Worm (Caenorhabditis elegans) whole organism, early embryonic: ENCODE data around the gene ZC239.17.

Source experiments
- F13C5.2 ChIP-seq: sonication (generic microtip); optimal IDR thresholded peaks from 2 replicates; lab custom pipeline; 2017; ENCODE audit warnings: mild to moderate bottlenecking, missing genetic modification characterization, inconsistent platforms, missing compliant biosample characterization
- aly-1 ChIP-seq: sonication (generic microtip); optimal IDR thresholded peaks from 2 replicates; lab custom pipeline; 2016; ENCODE audit warnings: missing genetic modification characterization, missing compliant biosample characterization
- ceh-36 ChIP-seq: sonication (generic microtip); optimal IDR thresholded peaks from 2 replicates; lab custom pipeline; 2016; ENCODE audit warnings: missing genetic modification characterization, inconsistent platforms, missing compliant biosample characterization
- ets-7 ChIP-seq: sonication (generic microtip); optimal IDR thresholded peaks from 2 replicates; lab custom pipeline; 2016; ENCODE audit warnings: missing genotype, missing genetic modification characterization, missing compliant biosample characterization
- flt-1 ChIP-seq: fragments of 200-800 bp; sonication (Bioruptor generic); IDR thresholded peaks from 2 replicates; pipeline ENCODE4 v1.3.6; 2022; ENCODE audit warnings: missing genetic modification characterization, missing compliant biosample characterization
- hmbx-1 ChIP-seq: sonication (generic microtip); optimal IDR thresholded peaks from 2 replicates; lab custom pipeline; 2016; ENCODE audit warnings: mild to moderate bottlenecking, missing genetic modification characterization, missing compliant biosample characterization
- pes-1 ChIP-seq: fragments of 200-800 bp; sonication (Bioruptor generic); IDR thresholded peaks from 2 replicates; pipeline ENCODE4 v1.3.6; 2022; ENCODE audit warnings: missing genetic modification reagents, missing genetic modification characterization, missing compliant biosample characterization
- scrt-1 ChIP-seq: fragments of 200-800 bp; sonication (Bioruptor generic); IDR thresholded peaks from 2 replicates; pipeline ENCODE4 v1.3.6; 2022; ENCODE audit warnings: missing genetic modification characterization, missing compliant biosample characterization
- sea-1 ChIP-seq: fragments of 200-800 bp; sonication (Bioruptor generic); conservative IDR thresholded peaks from 2 replicates; pipeline ENCODE4 v1.3.6; 2022; ENCODE audit warnings: missing genetic modification characterization, missing compliant biosample characterization
- tbx-37 ChIP-seq: fragments of 200-800 bp; sonication (Bioruptor generic); conservative IDR thresholded peaks from 2 replicates; pipeline ENCODE4 v1.3.6; 2022; ENCODE audit warnings: missing genetic modification reagents, missing genetic modification characterization, missing compliant biosample characterization
- tra-4 ChIP-seq: sonication (generic microtip); optimal IDR thresholded peaks from 2 replicates; lab custom pipeline; 2017; ENCODE audit warnings: missing genetic modification characterization, missing compliant biosample characterization

DNA sequence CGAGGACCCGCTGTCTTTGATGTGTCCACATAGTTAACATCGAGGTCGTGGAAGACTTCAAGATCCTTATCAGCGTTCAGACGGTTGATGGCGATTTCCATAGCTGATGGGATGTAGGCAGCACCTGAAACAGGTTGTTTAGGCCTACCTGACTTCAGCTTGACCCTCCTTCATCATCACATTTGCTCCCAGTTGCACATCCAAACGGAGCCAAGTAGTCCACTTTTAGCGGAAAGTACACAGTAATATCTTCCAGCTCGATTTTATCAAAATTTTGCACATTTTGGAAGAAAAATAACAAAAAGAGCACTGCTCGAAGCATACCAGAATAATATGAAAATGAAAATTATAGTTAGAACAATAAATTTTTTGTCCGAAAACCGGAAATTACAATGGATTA, 28.7 kb downstream of the ZC239.17 start, which contains the start of gene gcy-15:
- TF ChIP-seq hmbx-1, result no peak
- no peak for TF ChIP-seq tra-4 (tag; lab: Kevin White, UChicago)
- TF ChIP-seq ets-7 (tag; lab: Kevin White, UChicago), result no peak
- no peak for TF ChIP-seq tbx-37 (GFP tag; lab: Robert Waterston, UW)
- TF ChIP-seq F13C5.2 (tag; lab: Kevin White, UChicago), result no peak
- TF ChIP-seq pes-1, result no peak
- no peak for TF ChIP-seq flt-1 (GFP tag; lab: Robert Waterston, UW)
- TF ChIP-seq scrt-1 (GFP tag; lab: Robert Waterston, UW), result no peak
- no peak for TF ChIP-seq aly-1
- no peak for TF ChIP-seq ceh-36 (tag; lab: Kevin White, UChicago)
- TF ChIP-seq sea-1 (GFP tag; lab: Robert Waterston, UW), result no peak
